Fruit fly (Drosophila melanogaster) whole organism, wandering third instar larva: ENCODE measurements around the gene Abp1.

Source experiments
- Abd-B ChIP-seq: fragments of >200 bp; optimal IDR thresholded peaks from 2 replicates; lab custom pipeline; 2017; ENCODE audit warnings: missing biosample characterization, missing genetic modification characterization
- CG32264 ChIP-seq: fragments of 200-800 bp; sonication (Bioruptor generic); optimal IDR thresholded peaks from 2 replicates; lab custom pipeline; 2016; ENCODE audit warnings: missing biosample characterization, missing genetic modification characterization
- CG9705 ChIP-seq: fragments of 200-800 bp; sonication (Bioruptor generic); optimal IDR thresholded peaks from 2 replicates; lab custom pipeline; 2018; ENCODE audit warnings: missing biosample characterization, mild to moderate bottlenecking, missing genetic modification characterization
- CrebA ChIP-seq: fragments of 200-800 bp; sonication (Bioruptor generic); optimal IDR thresholded peaks from 2 replicates; lab custom pipeline; 2016; ENCODE audit warnings: missing biosample characterization, mild to moderate bottlenecking, missing genetic modification characterization, borderline replicate concordance
- Dfd ChIP-seq: fragments of >200 bp; optimal IDR thresholded peaks from 2 replicates; lab custom pipeline; 2017; ENCODE audit warnings: missing biosample characterization, missing genetic modification characterization
- Dif ChIP-seq: fragments of 200-275, 200-300 bp; sonication (Bioruptor generic); optimal IDR thresholded peaks from 2 replicates; lab custom pipeline; 2018; ENCODE audit warnings: missing biosample characterization, missing genetic modification characterization; ENCODE audit not compliant: partially characterized antibody
- GATAd ChIP-seq: sonication (Bioruptor generic); optimal IDR thresholded peaks from 2 replicates; lab custom pipeline; 2016; ENCODE audit warnings: missing biosample characterization, missing genetic modification characterization
- HLH106 ChIP-seq: fragments of 200-800 bp; optimal IDR thresholded peaks from 3 replicates; lab custom pipeline; 2019; ENCODE audit warnings: missing biosample characterization, mild to moderate bottlenecking, missing genetic modification characterization, moderate library complexity
- Hnf4 ChIP-seq: fragments of 200-800 bp; sonication (Bioruptor generic); optimal IDR thresholded peaks from 2 replicates; lab custom pipeline; 2016; ENCODE audit warnings: missing biosample characterization, mild to moderate bottlenecking, missing genetic modification characterization
- Hr78 ChIP-seq: fragments of >200 bp; optimal IDR thresholded peaks from 2 replicates; lab custom pipeline; 2017; ENCODE audit warnings: missing biosample characterization, missing genetic modification characterization
- Hr83 ChIP-seq: fragments of 200-300 bp; sonication (Bioruptor generic); optimal IDR thresholded peaks from 2 replicates; lab custom pipeline; 2016; ENCODE audit warnings: missing biosample characterization, mild to moderate bottlenecking, missing genetic modification characterization, moderate library complexity; ENCODE audit not compliant: poor library complexity, severe bottlenecking
- Jra ChIP-seq: sonication (Bioruptor generic); optimal IDR thresholded peaks from 2 replicates; lab custom pipeline; 2016; ENCODE audit warnings: missing biosample characterization, missing genetic modification characterization
- Mio ChIP-seq: sonication (Bioruptor generic); optimal IDR thresholded peaks from 2 replicates; lab custom pipeline; 2016; ENCODE audit warnings: missing biosample characterization, missing genetic modification characterization
- Myc ChIP-seq: fragments of >200 bp; optimal IDR thresholded peaks from 2 replicates; lab custom pipeline; 2017
- N ChIP-seq: fragments of >200 bp; optimal IDR thresholded peaks from 2 replicates; lab custom pipeline; 2018; ENCODE audit warnings: missing biosample characterization, missing external identifiers, missing genetic modification characterization
- OdsH ChIP-seq: fragments of 200-800 bp; sonication (Bioruptor generic); optimal IDR thresholded peaks from 2 replicates; lab custom pipeline; 2016; ENCODE audit warnings: missing biosample characterization, mild to moderate bottlenecking, missing genetic modification characterization
- Rel ChIP-seq, 2 experiments: fragments of 200-800 bp; sonication (Bioruptor generic) in 1 of 2; optimal IDR thresholded peaks; 2 replicates in 1 of 2; 3 replicates in 1 of 2; lab custom pipeline; 2016 to 2019; ENCODE audit warnings: mild to moderate bottlenecking in 2 of 2, missing biosample characterization in 2 of 2, missing genetic modification characterization in 2 of 2, moderate library complexity in 1 of 2
- Sp1 ChIP-seq: fragments of 200-800 bp; sonication (Bioruptor generic); optimal IDR thresholded peaks from 3 replicates; lab custom pipeline; 2019; ENCODE audit warnings: missing biosample characterization, mild to moderate bottlenecking, missing genetic modification characterization, moderate library complexity
- Vsx2 ChIP-seq: fragments of 200-300, 225-300 bp; sonication (Bioruptor generic); optimal IDR thresholded peaks from 2 replicates; lab custom pipeline; 2018; ENCODE audit warnings: missing biosample characterization, missing genetic modification characterization; ENCODE audit not compliant: partially characterized antibody
- br ChIP-seq: fragments of 200-800 bp; sonication (Bioruptor generic); optimal IDR thresholded peaks from 2 replicates; lab custom pipeline; 2016; ENCODE audit warnings: missing biosample characterization, missing genetic modification characterization
- brk ChIP-seq: fragments of 200-800 bp; sonication (Bioruptor generic); optimal IDR thresholded peaks from 2 replicates; lab custom pipeline; 2016; ENCODE audit warnings: missing biosample characterization, mild to moderate bottlenecking, missing genetic modification characterization
- dl ChIP-seq, 2 experiments: fragments of 175-275, 200-275 bp in 1 of 2; fragments of 200-275 bp in 1 of 2; sonication (Bioruptor generic); optimal IDR thresholded peaks; lab custom pipeline; 2018; ENCODE audit warnings: mild to moderate bottlenecking in 2 of 2, missing biosample characterization in 2 of 2, missing genetic modification characterization in 2 of 2, moderate library complexity in 2 of 2; ENCODE audit not compliant: partially characterized antibody in 2 of 2, insufficient read depth in 1 of 2
- dmrt93B ChIP-seq: fragments of 200-800 bp; sonication (Bioruptor generic); optimal IDR thresholded peaks from 2 replicates; lab custom pipeline; 2018; ENCODE audit warnings: missing biosample characterization, mild to moderate bottlenecking, missing genetic modification characterization
- dsf ChIP-seq: sonication (Bioruptor generic); optimal IDR thresholded peaks from 2 replicates; lab custom pipeline; 2016; ENCODE audit warnings: missing biosample characterization, missing genetic modification characterization, borderline replicate concordance
- ey ChIP-seq: fragments of 200-800 bp; sonication (Bioruptor generic); optimal IDR thresholded peaks from 2 replicates; lab custom pipeline; 2016; ENCODE audit warnings: missing biosample characterization, missing genetic modification characterization
- foxo ChIP-seq, 2 experiments: fragments of 200-800 bp; sonication (Bioruptor generic); optimal IDR thresholded peaks; 2 replicates in 1 of 2; 3 replicates in 1 of 2; lab custom pipeline; 2016 to 2017; ENCODE audit warnings: missing biosample characterization in 2 of 2, missing genetic modification characterization in 2 of 2
- fru ChIP-seq: fragments of 200-800 bp; sonication (Bioruptor generic); optimal IDR thresholded peaks from 3 replicates; lab custom pipeline; 2016; ENCODE audit warnings: missing biosample characterization, mild to moderate bottlenecking, missing genetic modification characterization
- h ChIP-seq: fragments of 200-800 bp; sonication (Bioruptor generic); optimal IDR thresholded peaks from 3 replicates; lab custom pipeline; 2016; ENCODE audit warnings: missing biosample characterization, mild to moderate bottlenecking, missing genetic modification characterization
- jim ChIP-seq: fragments of 175-275, 200-325 bp; sonication (Bioruptor generic); optimal IDR thresholded peaks from 2 replicates; lab custom pipeline; 2016; ENCODE audit warnings: missing biosample characterization, mild to moderate bottlenecking, missing genetic modification characterization
- lola ChIP-seq: fragments of >200 bp; optimal IDR thresholded peaks from 2 replicates; lab custom pipeline; 2017; ENCODE audit warnings: missing biosample characterization, missing genetic modification characterization
- pan ChIP-seq: fragments of >200 bp; optimal IDR thresholded peaks from 2 replicates; lab custom pipeline; 2017
- psq ChIP-seq: fragments of 200-800 bp; sonication (Bioruptor generic); optimal IDR thresholded peaks from 3 replicates; lab custom pipeline; 2017; ENCODE audit warnings: missing biosample characterization, mild to moderate bottlenecking, missing genetic modification characterization, moderate library complexity
- rgr ChIP-seq: fragments of 200-800 bp; sonication (Bioruptor generic); optimal IDR thresholded peaks from 3 replicates; lab custom pipeline; 2016; ENCODE audit warnings: missing biosample characterization, mild to moderate bottlenecking, missing genetic modification characterization
- sage ChIP-seq: fragments of 200-800 bp; sonication (Bioruptor generic); optimal IDR thresholded peaks from 2 replicates; lab custom pipeline; 2016; ENCODE audit warnings: missing biosample characterization, mild to moderate bottlenecking, missing genetic modification characterization
- sv ChIP-seq: fragments of 200-800 bp; sonication (Bioruptor generic); optimal IDR thresholded peaks from 3 replicates; lab custom pipeline; 2016; ENCODE audit warnings: missing biosample characterization, missing genetic modification characterization
- tai ChIP-seq: sonication (Bioruptor generic); optimal IDR thresholded peaks from 2 replicates; lab custom pipeline; 2016; ENCODE audit warnings: missing biosample characterization, missing genetic modification characterization
- usp ChIP-seq: fragments of >200 bp; optimal IDR thresholded peaks from 2 replicates; lab custom pipeline; 2017; ENCODE audit warnings: missing biosample characterization, missing genetic modification characterization
- woc ChIP-seq: sonication (Bioruptor generic); optimal IDR thresholded peaks from 2 replicates; lab custom pipeline; 2016; ENCODE audit warnings: missing biosample characterization, mild to moderate bottlenecking, missing genetic modification characterization

The Abp1 gene

DNA sequence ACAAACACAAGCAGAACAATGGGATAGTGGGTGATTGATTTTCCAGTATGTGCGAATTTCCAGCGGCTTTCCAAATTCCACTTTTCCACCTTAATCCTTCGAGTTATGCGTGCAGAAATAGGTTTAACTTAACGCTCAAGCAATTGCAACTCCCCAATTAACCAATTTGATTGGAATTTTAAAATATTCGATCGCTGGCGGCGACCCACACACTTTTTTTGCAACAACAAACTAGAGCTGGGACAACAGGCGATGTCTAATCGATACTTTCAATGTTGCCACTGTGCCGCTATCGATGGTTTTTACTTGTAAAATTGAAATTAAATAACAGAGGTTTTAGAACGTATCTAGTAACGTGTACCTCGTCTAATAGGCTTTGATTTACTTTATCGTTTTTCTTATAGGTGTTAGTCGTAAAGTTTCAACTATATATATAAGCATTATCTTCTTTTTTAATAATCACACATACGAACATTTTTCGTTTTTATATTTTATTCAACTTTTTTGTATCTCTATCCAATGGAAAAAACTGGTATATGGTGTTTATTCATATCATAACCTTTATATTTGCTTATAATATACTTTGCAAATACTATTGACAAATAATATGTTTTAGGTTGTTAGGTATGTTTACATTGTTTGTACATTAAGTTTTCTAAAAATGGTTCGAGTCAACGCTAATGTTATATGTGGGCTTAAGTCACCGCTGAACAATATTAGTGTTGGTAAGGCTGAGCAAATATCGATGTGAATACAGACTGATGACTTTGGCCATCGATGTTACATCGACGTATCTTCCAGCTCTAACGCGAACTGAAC lies at the start of gene Abp1, which contains the start of gene Tgi:
TSS of gene Abp1 (minus strand) at position 240 of the 819 bp plus-strand sequence.
TSS of gene Tgi (plus strand) at position 757 of the 819 bp plus-strand sequence.
- TF ChIP-seq foxo (GFP tag; optimal IDR thresholded peaks at IDR 0.05; lab: Kevin White, UChicago) (peak in 1 of 2 experiments; percentile 26), N (GFP tag; lab: Kevin White, UChicago) (no peak), lola (GFP tag; lab: Kevin White, UChicago) (no peak), Hr83 (peak; percentile 61), Hr78 (GFP tag; lab: Kevin White, UChicago) (no peak), dsf (GFP tag; lab: Kevin White, UChicago) (peak; percentile 11), GATAd (GFP tag; lab: Kevin White, UChicago) (no peak), Dif (GFP tag; lab: Kevin White, UChicago) (no peak), usp (no peak), Jra (GFP tag; lab: Kevin White, UChicago) (peak; percentile 55), Dfd (GFP tag; lab: Kevin White, UChicago) (no peak), Myc (no peak), CrebA (GFP tag; lab: Kevin White, UChicago) (no peak), h (GFP tag; lab: Kevin White, UChicago) (peak; percentile 26), CG32264 (GFP tag; lab: Kevin White, UChicago) (no peak), woc (GFP tag; lab: Kevin White, UChicago) (peak; percentile 14), Abd-B (GFP tag; lab: Kevin White, UChicago) (no peak), tai (GFP tag; lab: Kevin White, UChicago) (no peak), Mio (GFP tag; lab: Kevin White, UChicago) (no peak), Hnf4 (GFP tag; lab: Kevin White, UChicago) (peak; percentile 65), dl (GFP tag; optimal IDR thresholded peaks at IDR 0.05; lab: Kevin White, UChicago; ENCODE audit: insufficient read depth in 1 of 2, partially characterized antibody in 2 of 2) (no peak), OdsH (GFP tag; lab: Kevin White, UChicago) (no peak), fru (GFP tag; lab: Kevin White, UChicago) (peak; percentile 3), brk (GFP tag; lab: Kevin White, UChicago) (peak; percentile 52), rgr (GFP tag; lab: Kevin White, UChicago) (peak; percentile 47), ey (GFP tag; lab: Kevin White, UChicago) (no peak), pan (lab: Kevin White, UChicago) (no peak), psq (no peak), CG9705 (GFP tag; lab: Kevin White, UChicago) (no peak), jim (GFP tag; lab: Kevin White, UChicago) (no peak), br (GFP tag; lab: Kevin White, UChicago) (no peak), sv (no peak), sage (GFP tag; lab: Kevin White, UChicago) (no peak), Vsx2 (no peak), Rel (GFP tag; optimal IDR thresholded peaks at IDR 0.05; lab: Kevin White, UChicago) (no peak), Rel (tag; optimal IDR thresholded peaks at IDR 0.05; lab: Kevin White, UChicago) (peak; percentile 5), HLH106 (tag; lab: Kevin White, UChicago) (no peak), Sp1 (no peak), dmrt93B (GFP tag; lab: Kevin White, UChicago) (no peak)
